Worm (Caenorhabditis elegans): ENCODE data around the gene coa-7.

ce11 chrII:11652679-11653174 lies 1.8 kb upstream of the coa-7 start, which contains the start of the genes rad-23 and rpn-12:
- no peak for TF ChIP-seq T22C8.4 (GFP tag; IDR thresholded peaks at IDR 0.05)
- no peak for TF ChIP-seq klf-2 (GFP tag; conservative IDR thresholded peaks at IDR 0.05)
- TF ChIP-seq ztf-29 (GFP tag; IDR thresholded peaks at IDR 0.05), result no peak
- no peak for TF ChIP-seq tab-1 (GFP tag; IDR thresholded peaks at IDR 0.05)
